Worm (Caenorhabditis elegans): ENCODE measurements around the gene T27A8.3.
"Not testable (repeated sequence)": the region's sequence is repeated elsewhere in the genome, so short reads cannot be mapped to it uniquely, and the experiment has no call there.

- TF ChIP-seq ztf-11 (tag; optimal IDR thresholded peaks at IDR 0.05); lin-13 (GFP tag; optimal IDR thresholded peaks at IDR 0.05); ceh-82 (tag; optimal IDR thresholded peaks at IDR 0.05): not testable (repeated sequence)
Measured at ce11 chrX:16062385-16062784, at the start of gene T27A8.3.

All from whole organism, L4 larva.